Fruit fly (Drosophila melanogaster): ENCODE results near the gene Sgs3.

Sgs3 gene

DNA sequence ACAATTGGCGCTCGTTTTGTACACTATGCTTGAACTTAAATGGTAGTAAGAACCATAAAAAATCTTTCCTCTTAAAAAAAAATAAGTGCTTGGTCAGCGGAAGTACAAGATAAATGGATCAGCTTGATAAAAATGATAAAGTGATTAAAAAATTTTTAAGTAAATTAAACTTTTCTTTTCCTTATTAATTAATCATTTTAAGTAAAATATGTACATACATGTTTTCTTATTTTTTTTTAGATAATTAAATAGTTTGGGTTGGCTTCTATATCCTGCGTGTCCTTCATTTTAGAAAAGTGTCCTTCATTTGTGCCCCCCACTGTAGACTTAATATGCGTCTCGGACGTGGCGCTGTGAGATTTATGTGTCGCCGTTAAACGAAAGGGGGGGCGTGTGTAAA lies 44.6 kb downstream of the Sgs3 start (continued):
- TF ChIP-seq CG17612 (GFP tag; IDR thresholded peaks at IDR 0.05) (no peak), HmgD (GFP tag; optimal IDR thresholded peaks at IDR 0.05) (no peak), Ptx1 (GFP tag; IDR thresholded peaks at IDR 0.05) (no peak), Dip3 (GFP tag; optimal IDR thresholded peaks at IDR 0.05) (no peak), CG15011 (GFP tag; optimal IDR thresholded peaks at IDR 0.05) (peak; percentile 41), her (GFP tag; optimal IDR thresholded peaks at IDR 0.05) (no peak), lola (GFP tag; optimal IDR thresholded peaks at IDR 0.05) (no peak), dysf (GFP tag; IDR thresholded peaks at IDR 0.05) (no peak; the same call in 2 of the 3 replicates), Myb (GFP tag; optimal IDR thresholded peaks at IDR 0.05) (no peak), CG17568 (GFP tag; optimal IDR thresholded peaks at IDR 0.05) (no peak), CG13775 (GFP tag; optimal IDR thresholded peaks at IDR 0.05) (peak; percentile 46), CG10979 (tag; optimal IDR thresholded peaks at IDR 0.05) (no peak), zen2 (GFP tag; IDR thresholded peaks at IDR 0.05; ENCODE audit: partially characterized antibody) (no peak), CG9215 (GFP tag; IDR thresholded peaks at IDR 0.05) (no peak), fu2 (GFP tag; optimal IDR thresholded peaks at IDR 0.05) (no peak), mam (GFP tag; optimal IDR thresholded peaks at IDR 0.05) (peak; percentile 36), kni (GFP tag; optimal IDR thresholded peaks at IDR 0.05) (no peak), abd-A (tag; optimal IDR thresholded peaks at IDR 0.05) (no peak), klu (GFP tag; IDR thresholded peaks at IDR 0.05) (no peak), CG15696 (tag; optimal IDR thresholded peaks at IDR 0.05) (no peak), ash1 (GFP tag; optimal IDR thresholded peaks at IDR 0.05) (no peak), BtbVII (GFP tag; optimal IDR thresholded peaks at IDR 0.05) (no peak)

dm6 chr3L:11557209-11557608 lies 45.2 kb downstream of the Sgs3 start:
- TF ChIP-seq ara (GFP tag; IDR thresholded peaks at IDR 0.05) (no peak), ttk (GFP tag; IDR thresholded peaks at IDR 0.05) (no peak), HmgD (GFP tag; optimal IDR thresholded peaks at IDR 0.05) (no peak), ewg (GFP tag; optimal IDR thresholded peaks at IDR 0.05) (no peak), sens (GFP tag) (peak; percentile 63), CG4282 (GFP tag; optimal IDR thresholded peaks at IDR 0.05) (no peak), chinmo (GFP tag; IDR thresholded peaks at IDR 0.05; ENCODE audit: partially characterized antibody) (0 out of 4 replicates have a peak, but pooled peaks have one; percentile 26), ci (GFP tag; IDR thresholded peaks at IDR 0.05) (0 out of 3 replicates have a peak, but pooled peaks have one; percentile 34), CG11723 (GFP tag; optimal IDR thresholded peaks at IDR 0.05) (no peak), CG13894 (tag; optimal IDR thresholded peaks at IDR 0.05) (no peak), pros (GFP tag; optimal IDR thresholded peaks at IDR 0.05) (peak; percentile 66), kay (GFP tag; optimal IDR thresholded peaks at IDR 0.05) (no peak), amos (GFP tag; IDR thresholded peaks at IDR 0.05; ENCODE audit: partially characterized antibody) (no peak), CG4820 (GFP tag; optimal IDR thresholded peaks at IDR 0.05) (no peak), crp (GFP tag; optimal IDR thresholded peaks at IDR 0.05) (peak in 1 of 2 experiments; percentile 70), CG14014 (GFP tag; IDR thresholded peaks at IDR 0.05) (no peak), CG17612 (GFP tag; IDR thresholded peaks at IDR 0.05) (no peak), nerfin-1 (tag; optimal IDR thresholded peaks at IDR 0.05) (peak; percentile 6), BtbVII (GFP tag; optimal IDR thresholded peaks at IDR 0.05) (no peak), Trl (optimal IDR thresholded peaks at IDR 0.05) (peak; percentile 76 to 77), Trl (GFP tag; optimal IDR thresholded peaks at IDR 0.05) (no peak), Lhr (GFP tag; optimal IDR thresholded peaks at IDR 0.05) (no peak), Scr (GFP tag; IDR thresholded peaks at IDR 0.05; ENCODE audit: partially characterized antibody) (no peak), CG15011 (GFP tag; optimal IDR thresholded peaks at IDR 0.05) (no peak), lilli (GFP tag; optimal IDR thresholded peaks at IDR 0.05) (no peak), Dref (GFP tag; IDR thresholded peaks at IDR 0.05) (no peak), bsh (GFP tag; optimal IDR thresholded peaks at IDR 0.05) (peak in 1 of 2 experiments; percentile 85), CG30020 (tag; optimal IDR thresholded peaks at IDR 0.05) (no peak), tna (GFP tag; IDR thresholded peaks at IDR 0.05; ENCODE audit: partially characterized antibody) (no peak), CG3407 (GFP tag; optimal IDR thresholded peaks at IDR 0.05) (no peak), crol (GFP tag; IDR thresholded peaks at IDR 0.05) (peak; percentile 64), CTCF (GFP tag; optimal IDR thresholded peaks at IDR 0.05) (peak; percentile 14), Optix (GFP tag; IDR thresholded peaks at IDR 0.05) (no peak)

All from whole organism, embryonic.